Fruit fly (Drosophila melanogaster): ENCODE measurements around the gene CG43731.

The CG43731 gene

dm6 chr2L:19140257-19140983, 38.6 kb downstream of the CG43731 start (continued):
- TF ChIP-seq vri (GFP tag; optimal IDR thresholded peaks at IDR 0.05) = no peak
- no peak for TF ChIP-seq CG4318 (GFP tag; optimal IDR thresholded peaks at IDR 0.05)
- no peak for TF ChIP-seq CG8632 (GFP tag; optimal IDR thresholded peaks at IDR 0.05)
- no peak for TF ChIP-seq CG6276 (GFP tag; optimal IDR thresholded peaks at IDR 0.05)

- TF ChIP-seq cyc (GFP tag; optimal IDR thresholded peaks at IDR 0.05) (peak; percentile 58), CG4318 (GFP tag; optimal IDR thresholded peaks at IDR 0.05) (peak; percentile 1), spab (GFP tag; optimal IDR thresholded peaks at IDR 0.05) (no peak), CG1621 (tag; optimal IDR thresholded peaks at IDR 0.05) (no peak), eg (GFP tag; IDR thresholded peaks at IDR 0.05) (peak; percentile 45; the same call in 2 of the 3 replicates), esn (GFP tag; optimal IDR thresholded peaks at IDR 0.05) (peak; percentile 46), Ets21C (GFP tag; optimal IDR thresholded peaks at IDR 0.05) (peak; percentile 42), Lpt (GFP tag; optimal IDR thresholded peaks at IDR 0.05) (no peak), Eip78C (GFP tag) (peak; percentile 71), Gug (GFP tag; IDR thresholded peaks at IDR 0.05) (no peak), CG8119 (GFP tag; IDR thresholded peaks at IDR 0.05) (0 out of 3 replicates have a peak, but pooled peaks have one; percentile 39), CG11902 (GFP tag; optimal IDR thresholded peaks at IDR 0.05) (no peak), CG11294 (GFP tag; IDR thresholded peaks at IDR 0.05) (no peak), Sox14 (GFP tag; optimal IDR thresholded peaks at IDR 0.05) (peak; percentile 60), vri (GFP tag; optimal IDR thresholded peaks at IDR 0.05) (no peak), dac (GFP tag; optimal IDR thresholded peaks at IDR 0.05) (no peak), CG11762 (GFP tag; optimal IDR thresholded peaks at IDR 0.05; ENCODE audit: insufficient read depth) (no peak), CG32006 (GFP tag; optimal IDR thresholded peaks at IDR 0.05) (peak; percentile 66), Sox102F (GFP tag; optimal IDR thresholded peaks at IDR 0.05) (peak; percentile 35), Blimp-1 (GFP tag; optimal IDR thresholded peaks at IDR 0.05) (no peak), CG16779 (tag; optimal IDR thresholded peaks at IDR 0.05) (no peak), OdsH (GFP tag; optimal IDR thresholded peaks at IDR 0.05) (peak; percentile 46), Sox15 (GFP tag; optimal IDR thresholded peaks at IDR 0.05) (no peak), Eip75B (GFP tag; optimal IDR thresholded peaks at IDR 0.05) (no peak), CG8319 (GFP tag; optimal IDR thresholded peaks at IDR 0.05) (no peak), Smox (GFP tag; optimal IDR thresholded peaks at IDR 0.05) (peak; percentile 24), CG8632 (GFP tag; optimal IDR thresholded peaks at IDR 0.05) (no peak), svp (GFP tag) (peak; percentile 70), fd85E (GFP tag; optimal IDR thresholded peaks at IDR 0.05) (no peak), Hr4 (GFP tag; optimal IDR thresholded peaks at IDR 0.05) (peak; percentile 54), ss (GFP tag; optimal IDR thresholded peaks at IDR 0.05) (no peak), fd59A (GFP tag; optimal IDR thresholded peaks at IDR 0.05) (peak; percentile 7), topi (GFP tag; optimal IDR thresholded peaks at IDR 0.05) (peak; percentile 34), Eip93F (GFP tag; optimal IDR thresholded peaks at IDR 0.05) (no peak), Met (GFP tag; optimal IDR thresholded peaks at IDR 0.05) (peak; percentile 67), Hr39 (GFP tag; optimal IDR thresholded peaks at IDR 0.05) (peak; percentile 54), CG10631 (GFP tag; optimal IDR thresholded peaks at IDR 0.05) (peak; percentile 46), Ets96B (tag; optimal IDR thresholded peaks at IDR 0.05) (no peak), CG6163 (GFP tag; IDR thresholded peaks at IDR 0.05) (peak; percentile 60), acj6 (GFP tag; optimal IDR thresholded peaks at IDR 0.05) (peak; percentile 48), achi (GFP tag; optimal IDR thresholded peaks at IDR 0.05) (peak; percentile 30), CG3032 (tag; optimal IDR thresholded peaks at IDR 0.05) (no peak), CG3919 (GFP tag; optimal IDR thresholded peaks at IDR 0.05) (peak; percentile 38), CG7368 (GFP tag; optimal IDR thresholded peaks at IDR 0.05) (no peak), CG6808 (GFP tag; optimal IDR thresholded peaks at IDR 0.05) (no peak), net (GFP tag; optimal IDR thresholded peaks at IDR 0.05) (no peak), dsx (GFP tag; optimal IDR thresholded peaks at IDR 0.05; ENCODE audit: poor library complexity, severe bottlenecking) (peak; percentile 3), fkh (GFP tag; optimal IDR thresholded peaks at IDR 0.05) (no peak)
Observed at dm6 chr2L:19140984-19141262, 39.1 kb downstream of the CG43731 start.
